Worm (Caenorhabditis elegans): Measurements from ENCODE around the gene F54B11.7.

DNA sequence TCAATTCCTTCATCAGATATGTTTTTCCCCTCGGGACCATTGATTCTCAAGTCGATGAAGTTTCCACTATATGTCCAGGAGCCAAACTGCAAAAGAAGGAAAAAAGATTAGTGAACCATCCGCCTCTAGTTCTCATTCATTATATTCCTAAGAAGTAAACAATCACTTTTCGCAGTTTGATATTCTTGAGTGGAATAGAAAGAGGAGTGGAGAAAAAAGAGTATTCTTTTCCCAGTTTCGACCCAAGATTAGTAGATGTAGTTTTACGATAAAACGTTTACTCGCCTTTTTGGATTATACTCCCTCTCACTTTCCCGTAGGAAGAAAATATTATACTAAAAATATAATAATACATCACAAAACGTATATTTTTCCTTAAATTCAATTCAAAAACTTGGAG lies 44.6 kb downstream of the F54B11.7 start:
- no peak for TF ChIP-seq egl-27 (tag; optimal IDR thresholded peaks at IDR 0.05)
- TF ChIP-seq ceh-16 (tag; optimal IDR thresholded peaks at IDR 0.05): no peak
- TF ChIP-seq mdl-1 (tag; optimal IDR thresholded peaks at IDR 0.05): no peak
- no peak for TF ChIP-seq lin-15B (tag; optimal IDR thresholded peaks at IDR 0.05)

Data from whole organism, L3 larva.